Worm (Caenorhabditis elegans) whole organism, L4 larva: ENCODE results near the gene B0244.16.

ENCODE experiments used
- D1046.2 ChIP-seq: fragments of 200-800 bp; sonication (Bioruptor generic); IDR thresholded peaks from 2 replicates; pipeline ENCODE4 v1.3.6; 2022; ENCODE audit warnings: missing genetic modification characterization, missing compliant biosample characterization
- F26F4.8 ChIP-seq: fragments of 200-800 bp; sonication (Bioruptor generic); conservative IDR thresholded peaks from 2 replicates; pipeline ENCODE4 v1.3.6; 2022; ENCODE audit warnings: missing genetic modification characterization, missing compliant biosample characterization
- F37D6.2 ChIP-seq: sonication (generic microtip); optimal IDR thresholded peaks from 2 replicates; lab custom pipeline; 2016; ENCODE audit warnings: mild to moderate bottlenecking, missing genetic modification characterization, missing compliant biosample characterization
- T20F7.1 ChIP-seq: fragments of 200-800 bp; sonication (Bioruptor generic); optimal IDR thresholded peaks from 2 replicates; lab custom pipeline; 2018; ENCODE audit warnings: mild to moderate bottlenecking, missing genetic modification characterization, missing compliant biosample characterization
- T26A8.4 ChIP-seq: fragments of 200-800 bp; sonication (Bioruptor generic); IDR thresholded peaks from 2 replicates; pipeline ENCODE4 v1.3.6; 2022; ENCODE audit warnings: missing genetic modification characterization, missing compliant biosample characterization
- Y105C5A.15 ChIP-seq: fragments of 200-800 bp; sonication (Bioruptor generic); IDR thresholded peaks from 2 replicates; pipeline ENCODE4 v1.3.6; 2022; ENCODE audit warnings: missing genetic modification characterization, missing compliant biosample characterization
- Y48G9A.11 ChIP-seq: fragments of 200-800 bp; sonication (Bioruptor generic); IDR thresholded peaks from 2 replicates; pipeline ENCODE4 v1.3.6; 2022; ENCODE audit warnings: missing genetic modification reagents, missing genetic modification characterization, missing compliant biosample characterization
- Y5F2A.4 ChIP-seq: fragments of 200-800 bp; sonication (Bioruptor generic); optimal IDR thresholded peaks from 2 replicates; lab custom pipeline; 2018; ENCODE audit warnings: mild to moderate bottlenecking, missing genetic modification characterization, missing compliant biosample characterization
- Y75B8A.6 ChIP-seq: fragments of 200-800 bp; sonication (Bioruptor generic); IDR thresholded peaks from 2 replicates; pipeline ENCODE4 v1.3.6; 2022; ENCODE audit warnings: missing genetic modification reagents, missing genetic modification characterization, missing compliant biosample characterization
- aly-2 ChIP-seq: sonication (generic microtip); optimal IDR thresholded peaks from 2 replicates; lab custom pipeline; 2018; ENCODE audit warnings: missing biosample characterization, missing genetic modification characterization
- ama-1 ChIP-seq: fragments of 150-350 bp; optimal IDR thresholded peaks from 2 replicates; lab custom pipeline; 2014; ENCODE audit warnings: inconsistent platforms, mixed read lengths
- arid-1 ChIP-seq: fragments of 200-800 bp; sonication (Bioruptor generic); conservative IDR thresholded peaks from 2 replicates; pipeline ENCODE4 v1.3.6; 2022; ENCODE audit warnings: missing genetic modification reagents, missing genetic modification characterization, missing compliant biosample characterization
- ceh-20 ChIP-seq: fragments of 200-800 bp; sonication (Bioruptor generic); IDR thresholded peaks from 2 replicates; pipeline ENCODE4 v1.3.6; 2022; ENCODE audit warnings: missing genetic modification reagents, missing genetic modification characterization, missing compliant biosample characterization
- ceh-28 ChIP-seq: fragments of 150-350 bp; optimal IDR thresholded peaks from 2 replicates; lab custom pipeline; 2014; ENCODE audit warnings: missing biosample characterization, missing genetic modification reagents, missing genetic modification characterization
- ceh-44 ChIP-seq: fragments of 200-800 bp; sonication (Bioruptor generic); IDR thresholded peaks from 2 replicates; pipeline ENCODE4 v1.3.6; 2022; ENCODE audit warnings: missing genetic modification reagents, missing genetic modification characterization, missing compliant biosample characterization
- ctbp-1 ChIP-seq: fragments of 200-800 bp; sonication (Bioruptor generic); IDR thresholded peaks from 2 replicates; pipeline ENCODE4 v1.3.6; 2022; ENCODE audit warnings: missing genetic modification reagents, missing genetic modification characterization, missing compliant biosample characterization
- daf-19 ChIP-seq: fragments of 200-800 bp; sonication (Bioruptor generic); conservative IDR thresholded peaks from 2 replicates; pipeline ENCODE4 v1.3.6; 2022; ENCODE audit warnings: missing genetic modification characterization, missing compliant biosample characterization
- dmd-9 ChIP-seq: fragments of 200-800 bp; sonication (Bioruptor generic); IDR thresholded peaks from 2 replicates; pipeline ENCODE4 v1.3.6; 2022; ENCODE audit warnings: missing genetic modification reagents, missing genetic modification characterization, missing compliant biosample characterization
- dve-1 ChIP-seq: sonication (generic microtip); optimal IDR thresholded peaks from 2 replicates; lab custom pipeline; 2017; ENCODE audit warnings: antibody characterized with exemption, mild to moderate bottlenecking, missing genetic modification characterization, missing compliant biosample characterization; ENCODE audit not compliant: insufficient read depth
- egl-43 ChIP-seq: fragments of 200-800 bp; sonication (Bioruptor generic); IDR thresholded peaks from 2 replicates; pipeline ENCODE4 v1.3.6; 2022; ENCODE audit warnings: missing genetic modification reagents, missing genetic modification characterization, missing compliant biosample characterization
- hif-1 ChIP-seq, 2 experiments: sonication (generic microtip); optimal IDR thresholded peaks; 2 replicates each; lab custom pipeline; 2016 to 2017; ENCODE audit warnings: missing compliant biosample characterization in 2 of 2, missing genetic modification characterization in 2 of 2, missing genetic modification reagents in 2 of 2, missing genotype in 2 of 2, mild to moderate bottlenecking in 1 of 2
- lim-7 ChIP-seq: fragments of 200-800 bp; sonication (Bioruptor generic); IDR thresholded peaks from 2 replicates; pipeline ENCODE4 v1.3.6; 2022; ENCODE audit warnings: missing genetic modification characterization, missing compliant biosample characterization
- lin-38 ChIP-seq: fragments of 200-800 bp; sonication (Bioruptor generic); IDR thresholded peaks from 2 replicates; pipeline ENCODE4 v1.3.6; 2022; ENCODE audit warnings: missing genetic modification reagents, missing genetic modification characterization, missing compliant biosample characterization
- lsy-2 ChIP-seq, 2 experiments: fragments of 150-350 bp in 1 of 2; sonication (generic microtip) in 1 of 2; optimal IDR thresholded peaks; 2 replicates each; lab custom pipeline; 2014 to 2017; ENCODE audit warnings: missing biosample characterization in 2 of 2, missing genetic modification characterization in 2 of 2
- madf-5 ChIP-seq, 2 experiments: fragments of 200-800 bp; sonication (Bioruptor generic); IDR thresholded peaks; 2 replicates each; pipeline ENCODE4 v1.3.6; 2022; ENCODE audit warnings: missing compliant biosample characterization in 2 of 2, missing genetic modification characterization in 2 of 2
- madf-9 ChIP-seq: fragments of 200-800 bp; sonication (Bioruptor generic); conservative IDR thresholded peaks from 2 replicates; pipeline ENCODE4 v1.3.6; 2022; ENCODE audit warnings: missing genetic modification reagents, missing genetic modification characterization, missing compliant biosample characterization
- mdt-29 ChIP-seq: fragments of 200-800 bp; sonication (Bioruptor generic); IDR thresholded peaks from 2 replicates; pipeline ENCODE4 v1.3.6; 2022; ENCODE audit warnings: missing genetic modification reagents, missing genetic modification characterization, missing compliant biosample characterization
- mes-2 ChIP-seq: sonication (generic microtip); optimal IDR thresholded peaks from 2 replicates; lab custom pipeline; 2016; ENCODE audit warnings: missing genotype, mild to moderate bottlenecking, missing genetic modification characterization, missing compliant biosample characterization; ENCODE audit not compliant: poor library complexity, severe bottlenecking
- mxl-2 ChIP-seq: fragments of 200-800 bp; sonication (Bioruptor generic); conservative IDR thresholded peaks from 2 replicates; pipeline ENCODE4 v1.3.6; 2022; ENCODE audit warnings: missing genetic modification reagents, missing genetic modification characterization, missing compliant biosample characterization
- mxl-3 ChIP-seq: fragments of 200-800 bp; sonication (Bioruptor generic); optimal IDR thresholded peaks from 2 replicates; lab custom pipeline; 2018; ENCODE audit warnings: mild to moderate bottlenecking, missing genetic modification characterization, missing compliant biosample characterization
- nhr-42 ChIP-seq: fragments of 200-800 bp; sonication (Bioruptor generic); IDR thresholded peaks from 2 replicates; pipeline ENCODE4 v1.3.6; 2022; ENCODE audit warnings: missing genetic modification characterization, missing compliant biosample characterization
- nhr-48 ChIP-seq: sonication (generic microtip); optimal IDR thresholded peaks from 2 replicates; lab custom pipeline; 2016; ENCODE audit warnings: mild to moderate bottlenecking, missing genetic modification characterization, missing compliant biosample characterization
- nhr-6 ChIP-seq: fragments of 150-350 bp; optimal IDR thresholded peaks from 2 replicates; lab custom pipeline; 2014; ENCODE audit warnings: missing biosample characterization, missing genetic modification characterization
- nhr-76 ChIP-seq: fragments of 150-350 bp; optimal IDR thresholded peaks from 2 replicates; lab custom pipeline; 2014; ENCODE audit warnings: missing biosample characterization, missing genetic modification characterization
- nhr-77 ChIP-seq: fragments of 150-350 bp; optimal IDR thresholded peaks from 2 replicates; lab custom pipeline; 2014; ENCODE audit warnings: missing biosample characterization, missing genetic modification characterization
- pha-4 ChIP-seq, 2 experiments: fragments of 150-350 bp in 1 of 2; fragments of 200-800 bp in 1 of 2; sonication (Bioruptor generic) in 1 of 2; IDR thresholded peaks in 1 of 2; optimal IDR thresholded peaks in 1 of 2; 2 replicates each; pipeline versions ENCODE4 v1.3.6 to Lab custom; 2014 to 2022; ENCODE audit warnings: missing genetic modification characterization in 2 of 2, missing genetic modification reagents in 2 of 2, missing biosample characterization in 1 of 2, missing compliant biosample characterization in 1 of 2
- rbr-2 ChIP-seq: sonication (generic microtip); optimal IDR thresholded peaks from 2 replicates; lab custom pipeline; 2016; ENCODE audit warnings: missing genotype, missing genetic modification characterization, missing compliant biosample characterization
- saeg-2 ChIP-seq: fragments of 200-800 bp; sonication (Bioruptor generic); IDR thresholded peaks from 2 replicates; pipeline ENCODE4 v1.3.6; 2022; ENCODE audit warnings: missing genetic modification reagents, missing genetic modification characterization, missing compliant biosample characterization
- skn-1 ChIP-seq: fragments of 150-350 bp; optimal IDR thresholded peaks from 2 replicates; lab custom pipeline; 2014; ENCODE audit warnings: missing biosample characterization, missing genetic modification characterization
- tag-97 ChIP-seq: fragments of 200-800 bp; sonication (Bioruptor generic); IDR thresholded peaks from 2 replicates; pipeline ENCODE4 v1.3.6; 2022; ENCODE audit warnings: missing genetic modification characterization, missing compliant biosample characterization
- tra-1 ChIP-seq: fragments of 200-800 bp; sonication (Bioruptor generic); IDR thresholded peaks from 2 replicates; pipeline ENCODE4 v1.3.6; 2022; ENCODE audit warnings: missing genetic modification reagents, missing genetic modification characterization, missing compliant biosample characterization
- unc-62 ChIP-seq, 3 experiments: fragments of 150-350 bp in 1 of 3; sonication (generic microtip); optimal IDR thresholded peaks in 2 of 3; peaks in 1 of 3; 1 replicate in 1 of 3; 2 replicates in 2 of 3; lab custom pipeline; 2014 to 2017; ENCODE audit warnings: missing biosample characterization in 3 of 3, missing genetic modification characterization in 3 of 3, missing genetic modification reagents in 3 of 3, missing genotype in 1 of 3
- vab-7 ChIP-seq: fragments of 200-800 bp; sonication (Bioruptor generic); IDR thresholded peaks from 2 replicates; pipeline ENCODE4 v1.3.6; 2022; ENCODE audit warnings: missing genetic modification reagents, missing genetic modification characterization, missing compliant biosample characterization
- zag-1 ChIP-seq: fragments of 150-350 bp; optimal IDR thresholded peaks from 2 replicates; lab custom pipeline; 2014; ENCODE audit warnings: missing biosample characterization, missing genetic modification characterization
- ztf-7 ChIP-seq: fragments of 150-350 bp; optimal IDR thresholded peaks from 2 replicates; lab custom pipeline; 2014; ENCODE audit warnings: missing biosample characterization, missing genetic modification characterization

Gene B0244.16

ce11 chrIII:5769726-5770235 lies 29.0 kb downstream of the B0244.16 start, which contains the start of gene cutl-23 (continued):
- TF ChIP-seq dmd-9 (GFP tag; lab: Robert Waterston, UW) (0 out of 2 replicates have a peak, but pooled peaks have one; percentile 41), arid-1 (peak; percentile 61; the same call in 1 of the 2 replicates), nhr-6 (no peak), Y48G9A.11 (GFP tag; lab: Robert Waterston, UW) (peak; percentile 77), hif-1 (tag; optimal IDR thresholded peaks at IDR 0.05; lab: Kevin White, UChicago) (peak in 1 of 2 experiments; percentile 10), mes-2 (tag; lab: Kevin White, UChicago) (peak; percentile 77), skn-1 (tag; lab: Kevin White, UChicago) (no peak), ceh-44 (GFP tag; lab: Robert Waterston, UW) (peak; percentile 61; the same call in 1 of the 2 replicates), mxl-2 (GFP tag; lab: Robert Waterston, UW) (no peak), pha-4 (GFP tag; IDR thresholded peaks at IDR 0.05; lab: Robert Waterston, UW) (peak; percentile 83; the same call in 1 of the 2 replicates), pha-4 (tag; optimal IDR thresholded peaks at IDR 0.05; lab: Kevin White, UChicago) (no peak), Y75B8A.6 (no peak), tra-1 (GFP tag; lab: Robert Waterston, UW) (no peak), zag-1 (tag; lab: Kevin White, UChicago) (no peak), Y5F2A.4 (peak; percentile 35), nhr-77 (no peak), mxl-3 (GFP tag; lab: Kevin White, UChicago) (peak; percentile 51), ceh-20 (GFP tag; lab: Robert Waterston, UW) (0 out of 2 replicates have a peak, but pooled peaks have one; percentile 30), ctbp-1 (GFP tag; lab: Robert Waterston, UW) (peak; percentile 72), aly-2 (tag; lab: Kevin White, UChicago) (no peak), F26F4.8 (GFP tag; lab: Robert Waterston, UW) (peak; percentile 80; the same call in 1 of the 2 replicates), egl-43 (GFP tag; lab: Robert Waterston, UW) (peak; percentile 85), rbr-2 (tag; lab: Kevin White, UChicago) (peak; percentile 50), ztf-7 (tag; lab: Kevin White, UChicago) (no peak), daf-19 (peak; percentile 58; the same call in 1 of the 2 replicates), dve-1 (tag; lab: Kevin White, UChicago) (no peak), nhr-76 (tag; lab: Kevin White, UChicago) (no peak), Y105C5A.15 (GFP tag; lab: Robert Waterston, UW) (0 out of 2 replicates have a peak, but pooled peaks have one; percentile 54), unc-62 (GFP tag; optimal IDR thresholded peaks at IDR 0.05 in 1 of 2; lab: Kevin White, UChicago) (no peak), unc-62 (tag; optimal IDR thresholded peaks at IDR 0.05; lab: Kevin White, UChicago) (no peak), vab-7 (GFP tag; lab: Robert Waterston, UW) (peak; percentile 86), madf-9 (peak; percentile 68), tag-97 (GFP tag; lab: Robert Waterston, UW) (no peak), nhr-48 (no peak), T20F7.1 (no peak), nhr-42 (GFP tag; lab: Robert Waterston, UW) (no peak), lsy-2 (tag; optimal IDR thresholded peaks at IDR 0.05; lab: Kevin White, UChicago) (no peak), ama-1 (lab: Kevin White, UChicago) (no peak), T26A8.4 (peak; percentile 60; the same call in 1 of the 2 replicates), F37D6.2 (tag; lab: Kevin White, UChicago) (no peak), saeg-2 (GFP tag; lab: Robert Waterston, UW) (no peak)
- TF ChIP-seq, all 104 proteins: peak for 32

ce11 chrIII:5782080-5782479 lies 41.3 kb downstream of the B0244.16 start:
- TF ChIP-seq madf-5 (GFP tag; IDR thresholded peaks at IDR 0.05; lab: Robert Waterston, UW) = peak in 1 of 2 experiments; percentile 76; a peak in 1 of 4 replicates
- no peak for TF ChIP-seq T20F7.1
- TF ChIP-seq arid-1 = peak; percentile 78
- no peak for TF ChIP-seq lin-38 (GFP tag; lab: Robert Waterston, UW)
- peak; percentile 74 for TF ChIP-seq lim-7 (GFP tag; lab: Robert Waterston, UW)
- no peak for TF ChIP-seq ceh-28
- peak; percentile 65; the same call in 1 of the 2 replicates for TF ChIP-seq vab-7 (GFP tag; lab: Robert Waterston, UW)
- TF ChIP-seq egl-43 (GFP tag; lab: Robert Waterston, UW) = peak; percentile 72; the same call in 1 of the 2 replicates
- TF ChIP-seq D1046.2 (GFP tag; lab: Robert Waterston, UW) = 0 out of 2 replicates have a peak, but pooled peaks have one; percentile 15
- 0 out of 2 replicates have a peak, but pooled peaks have one; percentile 69 for TF ChIP-seq F26F4.8 (GFP tag; lab: Robert Waterston, UW)
- TF ChIP-seq mdt-29 (GFP tag; lab: Robert Waterston, UW) = peak; percentile 26; the same call in 1 of the 2 replicates
- peak; percentile 88 for TF ChIP-seq Y48G9A.11 (GFP tag; lab: Robert Waterston, UW)
